Fruit fly (Drosophila melanogaster) whole organism, adult: ENCODE data around the gene mRpL12.

Experiments
- CG1620 ChIP-seq: fragments of 200-800 bp; sonication (Bioruptor generic); optimal IDR thresholded peaks from 2 replicates; lab custom pipeline; 2016; ENCODE audit warnings: missing biosample characterization, missing genetic modification characterization
- CG33017 ChIP-seq: fragments of 200-800 bp; sonication (Bioruptor generic); optimal IDR thresholded peaks from 2 replicates; lab custom pipeline; 2018; ENCODE audit warnings: missing biosample characterization, mild to moderate bottlenecking, missing genetic modification characterization, moderate library complexity
- CG5204 ChIP-seq: fragments of 200-800 bp; sonication (Bioruptor generic); optimal IDR thresholded peaks from 2 replicates; lab custom pipeline; 2016; ENCODE audit warnings: missing biosample characterization, missing genetic modification characterization
- Crg-1 ChIP-seq: fragments of 200-800 bp; sonication (Bioruptor generic); optimal IDR thresholded peaks from 2 replicates; lab custom pipeline; 2016; ENCODE audit warnings: missing biosample characterization, missing genetic modification characterization
- Hr96 ChIP-seq: fragments of 200-800 bp; sonication (Bioruptor generic); optimal IDR thresholded peaks from 2 replicates; lab custom pipeline; 2016; ENCODE audit warnings: missing biosample characterization, missing genetic modification characterization
- bab1 ChIP-seq: fragments of 200-800 bp; sonication (Bioruptor generic); optimal IDR thresholded peaks from 3 replicates; lab custom pipeline; 2019; ENCODE audit warnings: missing biosample characterization, mild to moderate bottlenecking, missing genetic modification characterization, moderate library complexity
- cic ChIP-seq: fragments of 200-800 bp; sonication (Bioruptor generic); optimal IDR thresholded peaks from 2 replicates; lab custom pipeline; 2017; ENCODE audit warnings: missing biosample characterization, mild to moderate bottlenecking, missing genetic modification characterization, moderate library complexity
- ovo ChIP-seq: fragments of 200-800 bp; sonication (Bioruptor generic); optimal IDR thresholded peaks from 2 replicates; lab custom pipeline; 2016; ENCODE audit warnings: missing biosample characterization, missing genetic modification characterization
- pad ChIP-seq: fragments of 200-800 bp; sonication (Bioruptor generic); optimal IDR thresholded peaks from 3 replicates; lab custom pipeline; 2017; ENCODE audit warnings: missing biosample characterization, missing genetic modification characterization, mild to moderate bottlenecking, moderate library complexity, missing genetic modification reagents

DNA sequence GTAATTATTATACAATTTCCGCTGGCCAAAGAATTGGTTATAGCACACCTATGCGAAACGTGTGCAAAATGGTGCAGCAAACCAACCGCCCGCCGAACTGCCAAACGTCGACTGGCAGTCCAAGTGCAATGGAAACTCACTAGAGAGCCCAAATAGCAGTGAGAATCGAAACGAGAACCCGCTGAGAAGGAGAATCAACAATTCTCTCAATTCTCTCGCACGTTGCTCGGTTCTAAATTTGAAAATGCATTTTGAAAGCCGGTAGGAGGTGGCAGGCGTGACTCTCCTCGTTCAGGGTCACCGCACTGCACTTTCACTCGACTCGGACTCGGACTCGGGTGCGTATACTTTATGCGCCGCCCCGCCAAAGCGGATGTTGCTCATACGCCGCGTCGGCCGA lies 23.2 kb downstream of the mRpL12 start, which contains the start of gene CG5644:
- TF ChIP-seq CG1620 (GFP tag; lab: Kevin White, UChicago), result no peak
- TF ChIP-seq bab1 (GFP tag; lab: Kevin White, UChicago), result no peak
- TF ChIP-seq CG33017 (tag; lab: Kevin White, UChicago), result no peak
- no peak for TF ChIP-seq cic (GFP tag; lab: Kevin White, UChicago)
- no peak for TF ChIP-seq CG5204 (GFP tag; lab: Kevin White, UChicago)
- no peak for TF ChIP-seq pad (GFP tag; lab: Kevin White, UChicago)
- no peak for TF ChIP-seq Hr96
- no peak for TF ChIP-seq ovo (GFP tag; lab: Kevin White, UChicago)
- no peak for TF ChIP-seq Crg-1 (GFP tag; lab: Kevin White, UChicago)
